Fruit fly (Drosophila melanogaster): ENCODE data around the gene CG42747.

- TF ChIP-seq insv (GFP tag; optimal IDR thresholded peaks at IDR 0.05) = no peak
- TF ChIP-seq pita (GFP tag; optimal IDR thresholded peaks at IDR 0.05) = no peak
- no peak for TF ChIP-seq CG11696 (GFP tag; IDR thresholded peaks at IDR 0.05)
Measured at dm6 chr3L:6455383-6455782, 55.0 kb downstream of the CG42747 start.
